Fruit fly (Drosophila melanogaster) whole organism, embryonic: Measurements from ENCODE around the gene unc-4.

Experiments
- CG10366 ChIP-seq: fragments of 200-800 bp; sonication (Bioruptor generic); IDR thresholded peaks from 2 replicates; pipeline ENCODE4 v1.3.6; 2022; ENCODE audit warnings: missing biosample characterization, missing genetic modification characterization
- CG10654 ChIP-seq: fragments of 200-800 bp; sonication (Bioruptor generic); optimal IDR thresholded peaks from 2 replicates; lab custom pipeline; 2016; ENCODE audit warnings: missing biosample characterization, missing genetic modification characterization
- CG12744 ChIP-seq: fragments of 200-800 bp; sonication (Bioruptor generic); optimal IDR thresholded peaks from 2 replicates; lab custom pipeline; 2016; ENCODE audit warnings: missing biosample characterization, missing genetic modification characterization
- CG12942 ChIP-seq: fragments of 200-800 bp; sonication (Bioruptor generic); optimal IDR thresholded peaks from 3 replicates; lab custom pipeline; 2016; ENCODE audit warnings: missing biosample characterization, missing genetic modification characterization
- CG13775 ChIP-seq: fragments of 200-800 bp; sonication (Bioruptor generic); optimal IDR thresholded peaks from 3 replicates; lab custom pipeline; 2017; ENCODE audit warnings: missing biosample characterization, mild to moderate bottlenecking, missing genetic modification characterization
- CG14965 ChIP-seq: fragments of 200-800 bp; sonication (Bioruptor generic); optimal IDR thresholded peaks from 2 replicates; lab custom pipeline; 2016; ENCODE audit warnings: missing biosample characterization, missing genetic modification characterization, borderline replicate concordance
- CG16863 ChIP-seq: fragments of 200-800 bp; sonication (Bioruptor generic); optimal IDR thresholded peaks from 3 replicates; lab custom pipeline; 2016; ENCODE audit warnings: missing biosample characterization, missing genetic modification characterization
- CG17361 ChIP-seq: fragments of 200-800 bp; sonication (Bioruptor generic); IDR thresholded peaks from 3 replicates; pipeline ENCODE4 v1.3.6; 2022; ENCODE audit warnings: missing biosample characterization, missing genetic modification characterization
- CG31224 ChIP-seq: fragments of 200-800 bp; sonication (Bioruptor generic); IDR thresholded peaks from 2 replicates; pipeline ENCODE4 v1.3.6; 2022; ENCODE audit warnings: missing biosample characterization, missing genetic modification characterization
- CG3281 ChIP-seq: fragments of 200-800 bp; sonication (Bioruptor generic); optimal IDR thresholded peaks from 3 replicates; lab custom pipeline; 2017; ENCODE audit warnings: missing biosample characterization, mild to moderate bottlenecking, missing genetic modification characterization
- CG34376 ChIP-seq: fragments of 200-800 bp; sonication (Bioruptor generic); optimal IDR thresholded peaks from 2 replicates; lab custom pipeline; 2018; ENCODE audit warnings: missing biosample characterization, mild to moderate bottlenecking, missing genetic modification characterization
- CG43689 ChIP-seq: fragments of 200-800 bp; sonication (Bioruptor generic); IDR thresholded peaks from 2 replicates; pipeline ENCODE4 v1.3.6; 2022; ENCODE audit warnings: missing biosample characterization, missing genetic modification characterization
- CG5245 ChIP-seq: fragments of 200-800 bp; sonication (Bioruptor generic); optimal IDR thresholded peaks from 3 replicates; lab custom pipeline; 2016; ENCODE audit warnings: missing biosample characterization, missing genetic modification characterization
- CG6683 ChIP-seq: fragments of 200-800 bp; sonication (Bioruptor generic); optimal IDR thresholded peaks from 2 replicates; lab custom pipeline; 2017; ENCODE audit warnings: missing biosample characterization, mild to moderate bottlenecking, missing genetic modification characterization, missing genetic modification reagents
- CG6689 ChIP-seq: fragments of 200-800 bp; sonication (Bioruptor generic); IDR thresholded peaks from 2 replicates; pipeline ENCODE4 v1.3.6; 2022; ENCODE audit warnings: missing biosample characterization, missing genetic modification characterization
- CG7786 ChIP-seq: fragments of 200-800 bp; sonication (Bioruptor generic); optimal IDR thresholded peaks from 2 replicates; lab custom pipeline; 2016; ENCODE audit warnings: missing biosample characterization, missing genetic modification characterization
- CG7839 ChIP-seq: fragments of 200-800 bp; sonication (Bioruptor generic); optimal IDR thresholded peaks from 3 replicates; lab custom pipeline; 2018; ENCODE audit warnings: missing biosample characterization, mild to moderate bottlenecking, missing genetic modification characterization, moderate library complexity
- CG9817 ChIP-seq: fragments of 200-800 bp; sonication (Bioruptor generic); optimal IDR thresholded peaks from 2 replicates; lab custom pipeline; 2018; ENCODE audit warnings: missing biosample characterization, mild to moderate bottlenecking, missing genetic modification characterization, moderate library complexity
- CrebB ChIP-seq: fragments of 200-800 bp; sonication (Bioruptor generic); optimal IDR thresholded peaks from 3 replicates; lab custom pipeline; 2018; ENCODE audit warnings: missing biosample characterization, mild to moderate bottlenecking, missing genetic modification characterization
- D ChIP-seq, 2 experiments: fragments of 200-800 bp in 1 of 2; fragments of >200 bp in 1 of 2; sonication (Bioruptor generic) in 1 of 2; optimal IDR thresholded peaks; 2 replicates in 1 of 2; 3 replicates in 1 of 2; lab custom pipeline; 2017; ENCODE audit warnings: mild to moderate bottlenecking in 1 of 2, missing biosample characterization in 1 of 2, missing genetic modification characterization in 1 of 2, missing genetic modification reagents in 1 of 2
- Dip2 ChIP-seq: fragments of 200-800 bp; sonication (Bioruptor generic); IDR thresholded peaks from 2 replicates; pipeline ENCODE4 v1.3.6; 2022; ENCODE audit warnings: missing biosample characterization, missing genetic modification characterization
- E2f1 ChIP-seq: fragments of 200-800 bp; sonication (Bioruptor generic); IDR thresholded peaks from 2 replicates; pipeline ENCODE4 v1.3.6; 2022; ENCODE audit warnings: missing biosample characterization, missing genetic modification characterization
- Fer2 ChIP-seq: fragments of 200-800 bp; sonication (Bioruptor generic); optimal IDR thresholded peaks from 2 replicates; lab custom pipeline; 2018; ENCODE audit warnings: missing biosample characterization, mild to moderate bottlenecking, missing genetic modification characterization, moderate library complexity
- Hand ChIP-seq: fragments of 200-800 bp; sonication (Bioruptor generic); optimal IDR thresholded peaks from 2 replicates; lab custom pipeline; 2017; ENCODE audit warnings: mild to moderate bottlenecking, missing biosample characterization, missing genetic modification reagents, missing genetic modification characterization
- Hr3 ChIP-seq: fragments of 200-800 bp; sonication (Bioruptor generic); optimal IDR thresholded peaks from 3 replicates; lab custom pipeline; 2016; ENCODE audit warnings: missing biosample characterization, missing genetic modification characterization
- PHDP ChIP-seq: fragments of 200-800 bp; sonication (Bioruptor generic); optimal IDR thresholded peaks from 3 replicates; lab custom pipeline; 2018; ENCODE audit warnings: missing biosample characterization, mild to moderate bottlenecking, missing genetic modification characterization, moderate library complexity
- Pdp1 ChIP-seq, 2 experiments: fragments of 200-800 bp; sonication (Bioruptor generic); optimal IDR thresholded peaks; 3 replicates each; lab custom pipeline; 2016; ENCODE audit warnings: missing biosample characterization in 2 of 2, missing genetic modification characterization in 2 of 2, mild to moderate bottlenecking in 1 of 2, moderate library complexity in 1 of 2
- Ravus ChIP-seq: fragments of 200-800 bp; sonication (Bioruptor generic); IDR thresholded peaks from 2 replicates; pipeline ENCODE4 v1.3.6; 2022; ENCODE audit warnings: missing biosample characterization, missing genetic modification characterization
- Trl ChIP-seq, 3 experiments: fragments of >200 bp in 2 of 3; fragments of 200-800 bp in 1 of 3; sonication (Bioruptor generic) in 1 of 3; optimal IDR thresholded peaks; 2 replicates in 1 of 3; 3 replicates in 2 of 3; lab custom pipeline; 2016 to 2017; ENCODE audit warnings: missing biosample characterization in 1 of 3, missing genetic modification characterization in 1 of 3
- amos ChIP-seq: fragments of 200-800 bp; sonication (Bioruptor generic); IDR thresholded peaks from 2 replicates; pipeline ENCODE4 v1.3.6; 2022; ENCODE audit warnings: missing biosample characterization, missing genetic modification characterization; ENCODE audit not compliant: partially characterized antibody
- aop ChIP-seq: fragments of 200-800 bp; sonication (Bioruptor generic); IDR thresholded peaks from 2 replicates; pipeline ENCODE4 v1.3.6; 2022; ENCODE audit warnings: missing biosample characterization, missing genetic modification characterization
- ash1 ChIP-seq: fragments of 200-800 bp; sonication (Bioruptor generic); optimal IDR thresholded peaks from 2 replicates; lab custom pipeline; 2018; ENCODE audit warnings: missing biosample characterization, mild to moderate bottlenecking, missing genetic modification characterization
- az2 ChIP-seq: fragments of 200-800 bp; sonication (Bioruptor generic); optimal IDR thresholded peaks from 3 replicates; lab custom pipeline; 2016; ENCODE audit warnings: missing biosample characterization, missing genetic modification characterization
- btn ChIP-seq: fragments of 200-800 bp; sonication (Bioruptor generic); optimal IDR thresholded peaks from 2 replicates; lab custom pipeline; 2016; ENCODE audit warnings: missing biosample characterization, missing genetic modification characterization
- cad ChIP-seq: fragments of >200 bp; optimal IDR thresholded peaks from 2 replicates; lab custom pipeline; 2017; ENCODE audit warnings: missing biosample characterization, missing genetic modification characterization
- caup ChIP-seq: fragments of 200-800 bp; sonication (Bioruptor generic); optimal IDR thresholded peaks from 3 replicates; lab custom pipeline; 2017; ENCODE audit warnings: missing biosample characterization, mild to moderate bottlenecking, missing genetic modification characterization, moderate library complexity; ENCODE audit not compliant: severe bottlenecking
- chm ChIP-seq: fragments of 200-800 bp; sonication (Bioruptor generic); IDR thresholded peaks from 2 replicates; pipeline ENCODE4 v1.3.6; 2022; ENCODE audit warnings: missing biosample characterization, missing genetic modification characterization
- corto ChIP-seq: fragments of 200-800 bp; sonication (Bioruptor generic); optimal IDR thresholded peaks from 2 replicates; lab custom pipeline; 2016; ENCODE audit warnings: missing biosample characterization, mild to moderate bottlenecking, missing genetic modification characterization, moderate library complexity
- fu2 ChIP-seq: fragments of 200-800 bp; sonication (Bioruptor generic); optimal IDR thresholded peaks from 2 replicates; lab custom pipeline; 2016; ENCODE audit warnings: missing biosample characterization, missing genetic modification characterization
- gcm ChIP-seq: fragments of 200-800 bp; sonication (Bioruptor generic); optimal IDR thresholded peaks from 2 replicates; lab custom pipeline; 2019; ENCODE audit warnings: missing biosample characterization, mild to moderate bottlenecking, missing genetic modification characterization, moderate library complexity
- gro ChIP-seq: fragments of 200-800 bp; sonication (Bioruptor generic); optimal IDR thresholded peaks from 2 replicates; lab custom pipeline; 2016; ENCODE audit warnings: missing biosample characterization, missing genetic modification characterization
- ham ChIP-seq: fragments of 200-800 bp; sonication (Bioruptor generic); IDR thresholded peaks from 2 replicates; pipeline ENCODE4 v1.3.6; 2022; ENCODE audit warnings: missing biosample characterization, missing genetic modification characterization
- kah ChIP-seq: fragments of 200-800 bp; sonication (Bioruptor generic); optimal IDR thresholded peaks from 2 replicates; lab custom pipeline; 2018; ENCODE audit warnings: missing biosample characterization, mild to moderate bottlenecking, missing genetic modification characterization
- nerfin-1 ChIP-seq: fragments of 200-800 bp; sonication (Bioruptor generic); optimal IDR thresholded peaks from 3 replicates; lab custom pipeline; 2019; ENCODE audit warnings: missing biosample characterization, mild to moderate bottlenecking, missing genetic modification characterization, moderate library complexity
- ranshi ChIP-seq: fragments of 200-800 bp; sonication (Bioruptor generic); IDR thresholded peaks from 2 replicates; pipeline ENCODE4 v1.3.6; 2022; ENCODE audit warnings: missing biosample characterization, missing genetic modification characterization
- so ChIP-seq: fragments of 200-800 bp; sonication (Bioruptor generic); IDR thresholded peaks from 3 replicates; pipeline ENCODE4 v1.3.6; 2022; ENCODE audit warnings: missing biosample characterization, missing genetic modification characterization
- twi ChIP-seq: fragments of 200-800 bp; optimal IDR thresholded peaks from 2 replicates; lab custom pipeline; 2019; ENCODE audit warnings: missing biosample characterization, mild to moderate bottlenecking, missing genetic modification characterization, moderate library complexity
- vnd ChIP-seq: fragments of 200-800 bp; sonication (Bioruptor generic); IDR thresholded peaks from 3 replicates; pipeline ENCODE4 v1.3.6; 2022; ENCODE audit warnings: missing biosample characterization, missing genetic modification characterization; ENCODE audit not compliant: partially characterized antibody
- wdn ChIP-seq: fragments of 200-800 bp; sonication (Bioruptor generic); IDR thresholded peaks from 2 replicates; pipeline ENCODE4 v1.3.6; 2022; ENCODE audit warnings: missing biosample characterization, missing genetic modification characterization
- wor ChIP-seq: fragments of 200-800 bp; sonication (Bioruptor generic); IDR thresholded peaks from 2 replicates; pipeline ENCODE4 v1.3.6; 2022; ENCODE audit warnings: missing biosample characterization, missing genetic modification characterization

The unc-4 gene

dm6 chrX:17751658-17752057 lies 16.7 kb upstream of the unc-4 start (continued):
- peak; percentile 99 for TF ChIP-seq Dip2
- TF ChIP-seq CG6689: no peak
- no peak for TF ChIP-seq CG31224 (GFP tag; lab: Robert Waterston, UW)
- peak; percentile 53 to 63 for TF ChIP-seq Pdp1 (GFP tag; optimal IDR thresholded peaks at IDR 0.05; lab: Kevin White, UChicago)
- TF ChIP-seq CG12744 (GFP tag; lab: Kevin White, UChicago): no peak
- TF ChIP-seq so: no peak
- peak; percentile 62 for TF ChIP-seq CG9817 (tag; lab: Kevin White, UChicago)
- TF ChIP-seq gcm (GFP tag; lab: Kevin White, UChicago): no peak
- no peak for TF ChIP-seq wor (GFP tag; lab: Robert Waterston, UW)
- no peak for TF ChIP-seq nerfin-1 (tag; lab: Kevin White, UChicago)
- TF ChIP-seq wdn (GFP tag; lab: Robert Waterston, UW): no peak
- peak; percentile 45; the same call in 2 of the 3 replicates for TF ChIP-seq CG17361 (GFP tag; lab: Robert Waterston, UW)
- TF ChIP-seq CG43689 (GFP tag; lab: Robert Waterston, UW): no peak
- no peak for TF ChIP-seq CrebB
- TF ChIP-seq vnd (GFP tag; lab: Robert Waterston, UW): no peak
- TF ChIP-seq Ravus (GFP tag; lab: Robert Waterston, UW): no peak
- no peak for TF ChIP-seq ham (GFP tag; lab: Robert Waterston, UW)
- TF ChIP-seq amos (GFP tag; lab: Robert Waterston, UW): peak; percentile 75
- TF ChIP-seq corto (GFP tag; lab: Kevin White, UChicago): no peak
- TF ChIP-seq Fer2 (tag; lab: Kevin White, UChicago): no peak
- TF ChIP-seq CG6683 (GFP tag; lab: Kevin White, UChicago): no peak
- TF ChIP-seq ranshi: no peak; the same call in 1 of the 2 replicates
- no peak for TF ChIP-seq btn (GFP tag; lab: Kevin White, UChicago)
- peak; percentile 45 for TF ChIP-seq CG7786 (GFP tag; lab: Kevin White, UChicago)
- TF ChIP-seq aop: no peak
- no peak for TF ChIP-seq cad (GFP tag; lab: Kevin White, UChicago)
- no peak for TF ChIP-seq chm (GFP tag; lab: Robert Waterston, UW)
- TF ChIP-seq CG13775: no peak
- no peak for TF ChIP-seq D (optimal IDR thresholded peaks at IDR 0.05; lab: Kevin White, UChicago)
- no peak for TF ChIP-seq D (GFP tag; optimal IDR thresholded peaks at IDR 0.05; lab: Kevin White, UChicago)
- no peak for TF ChIP-seq PHDP (tag; lab: Kevin White, UChicago)
- TF ChIP-seq CG16863 (GFP tag; lab: Kevin White, UChicago): peak; percentile 41
- peak; percentile 26; the same call in 1 of the 2 replicates for TF ChIP-seq CG10366 (GFP tag; lab: Robert Waterston, UW)
- TF ChIP-seq gro (GFP tag; lab: Kevin White, UChicago): peak; percentile 35
- TF ChIP-seq CG5245 (GFP tag; lab: Kevin White, UChicago): peak; percentile 41
- no peak for TF ChIP-seq CG3281 (GFP tag; lab: Kevin White, UChicago)
- TF ChIP-seq CG10654: no peak
- peak; percentile 15 for TF ChIP-seq fu2 (GFP tag; lab: Kevin White, UChicago)
- TF ChIP-seq CG34376 (GFP tag; lab: Kevin White, UChicago): no peak
- peak; percentile 49 for TF ChIP-seq Hr3 (GFP tag; lab: Kevin White, UChicago)
- TF ChIP-seq CG14965 (GFP tag; lab: Kevin White, UChicago): no peak
- peak; percentile 54; the same call in 1 of the 2 replicates for TF ChIP-seq E2f1 (GFP tag; lab: Robert Waterston, UW)
- peak; percentile 56 for TF ChIP-seq az2 (GFP tag; lab: Kevin White, UChicago)
- TF ChIP-seq Trl (optimal IDR thresholded peaks at IDR 0.05; lab: Kevin White, UChicago): no peak
- TF ChIP-seq Trl (GFP tag; optimal IDR thresholded peaks at IDR 0.05; lab: Kevin White, UChicago): peak; percentile 37
- TF ChIP-seq CG12942 (GFP tag; lab: Kevin White, UChicago): peak; percentile 33
- no peak for TF ChIP-seq caup (GFP tag; lab: Kevin White, UChicago)
- no peak for TF ChIP-seq Hand (GFP tag; lab: Kevin White, UChicago)
- TF ChIP-seq CG7839 (tag; lab: Kevin White, UChicago): peak; percentile 51
- TF ChIP-seq kah (GFP tag; lab: Kevin White, UChicago): no peak
- TF ChIP-seq ash1 (GFP tag; lab: Kevin White, UChicago): no peak
- TF ChIP-seq twi (tag; lab: Kevin White, UChicago): no peak
